Fruit fly (Drosophila melanogaster): ENCODE measurements around the gene Taf13.

The Taf13 gene

DNA sequence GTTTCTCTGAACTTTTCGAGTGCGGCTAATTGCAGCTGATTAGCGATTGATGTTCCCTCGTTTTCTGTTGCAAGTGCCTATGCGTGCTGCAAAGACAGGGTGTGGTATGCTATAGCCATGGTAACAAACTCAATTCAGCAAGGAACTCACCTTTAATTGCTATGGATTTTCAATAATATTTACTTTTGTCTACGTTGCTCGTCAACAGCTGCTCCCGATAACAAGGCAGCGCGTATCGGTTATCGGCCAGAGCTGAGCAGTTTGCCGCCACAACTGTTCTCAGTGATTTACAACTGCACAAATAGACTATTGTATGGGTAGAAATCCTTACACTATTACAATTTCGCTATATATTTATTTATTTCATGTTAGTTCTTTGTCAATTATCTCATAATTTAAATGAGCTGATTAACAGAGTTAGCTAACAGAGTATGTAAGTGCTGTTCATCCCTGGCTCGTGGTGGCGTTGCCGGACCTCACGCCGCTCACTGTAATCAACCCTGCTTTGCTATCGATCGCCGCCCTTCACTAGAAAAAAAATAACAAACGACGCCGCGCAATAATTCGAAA lies 18.3 kb downstream of the Taf13 start, which contains the start of the genes pr and neb (continued):
- TF ChIP-seq Sin3A (optimal IDR thresholded peaks at IDR 0.05) (peak; percentile 89), sug (tag; optimal IDR thresholded peaks at IDR 0.05) (peak; percentile 73), corto (GFP tag; optimal IDR thresholded peaks at IDR 0.05) (no peak), phol (tag; optimal IDR thresholded peaks at IDR 0.05) (peak; percentile 35), pros (GFP tag; optimal IDR thresholded peaks at IDR 0.05) (no peak), zf30C (GFP tag; optimal IDR thresholded peaks at IDR 0.05) (no peak), ems (GFP tag; optimal IDR thresholded peaks at IDR 0.05) (no peak), Hmr (GFP tag; optimal IDR thresholded peaks at IDR 0.05) (peak; percentile 77), Trl (optimal IDR thresholded peaks at IDR 0.05) (no peak), Trl (GFP tag; optimal IDR thresholded peaks at IDR 0.05) (no peak), CG4820 (GFP tag; optimal IDR thresholded peaks at IDR 0.05) (peak; percentile 56), Hey (tag; optimal IDR thresholded peaks at IDR 0.05) (no peak), gro (GFP tag; optimal IDR thresholded peaks at IDR 0.05) (peak; percentile 7), Chrac-16 (GFP tag; optimal IDR thresholded peaks at IDR 0.05) (peak; percentile 57), CG18764 (GFP tag; optimal IDR thresholded peaks at IDR 0.05) (no peak), Med (GFP tag) (peak; percentile 89), CG2889 (GFP tag; IDR thresholded peaks at IDR 0.05) (no peak), Deaf1 (tag; optimal IDR thresholded peaks at IDR 0.05) (peak; percentile 34), BtbVII (GFP tag; optimal IDR thresholded peaks at IDR 0.05) (no peak), CG30431 (GFP tag; optimal IDR thresholded peaks at IDR 0.05) (peak; percentile 24), ewg (GFP tag; optimal IDR thresholded peaks at IDR 0.05) (peak; percentile 26), cwo (GFP tag; optimal IDR thresholded peaks at IDR 0.05) (no peak), lilli (GFP tag; optimal IDR thresholded peaks at IDR 0.05) (peak; percentile 69), tup (GFP tag; optimal IDR thresholded peaks at IDR 0.05) (peak; percentile 54), CG12236 (GFP tag; optimal IDR thresholded peaks at IDR 0.05) (no peak), CG11560 (tag; IDR thresholded peaks at IDR 0.05) (no peak), tll (GFP tag; optimal IDR thresholded peaks at IDR 0.05) (peak in 1 of 2 experiments; percentile 34), onecut (GFP tag; IDR thresholded peaks at IDR 0.05) (peak; percentile 54), pita (GFP tag; optimal IDR thresholded peaks at IDR 0.05) (no peak), Taf1 (GFP tag; IDR thresholded peaks at IDR 0.05) (no peak), scrt (GFP tag; optimal IDR thresholded peaks at IDR 0.05) (no peak), hbn (GFP tag; IDR thresholded peaks at IDR 0.05; ENCODE audit: partially characterized antibody) (no peak), ato (GFP tag; IDR thresholded peaks at IDR 0.05; ENCODE audit: partially characterized antibody) (peak; percentile 13; the same call in 1 of the 2 replicates), dysf (GFP tag; IDR thresholded peaks at IDR 0.05) (peak; percentile 63; the same call in 2 of the 3 replicates), mld (GFP tag; IDR thresholded peaks at IDR 0.05; ENCODE audit: partially characterized antibody) (no peak), CG2199 (GFP tag; IDR thresholded peaks at IDR 0.05) (no peak), CG17361 (GFP tag; IDR thresholded peaks at IDR 0.05) (0 out of 3 replicates have a peak, but pooled peaks have one; percentile 36), chn (GFP tag; optimal IDR thresholded peaks at IDR 0.05) (peak; percentile 26), E2f2 (GFP tag; IDR thresholded peaks at IDR 0.05) (peak; percentile 94), Hand (GFP tag; optimal IDR thresholded peaks at IDR 0.05) (peak; percentile 19), CG13624 (GFP tag; optimal IDR thresholded peaks at IDR 0.05) (peak; percentile 31), CG11456 (GFP tag; IDR thresholded peaks at IDR 0.05) (0 out of 3 replicates have a peak, but pooled peaks have one; percentile 58), CG11504 (tag; optimal IDR thresholded peaks at IDR 0.05) (peak; percentile 78), CG10462 (GFP tag; optimal IDR thresholded peaks at IDR 0.05) (no peak), H2.0 (GFP tag; IDR thresholded peaks at IDR 0.05) (peak; percentile 48), Bteb2 (GFP tag; optimal IDR thresholded peaks at IDR 0.05) (peak; percentile 33), unc-4 (GFP tag; IDR thresholded peaks at IDR 0.05; ENCODE audit: partially characterized antibody) (peak; percentile 44; the same call in 1 of the 2 replicates), zen2 (GFP tag; IDR thresholded peaks at IDR 0.05; ENCODE audit: partially characterized antibody) (0 out of 3 replicates have a peak, but pooled peaks have one; percentile 38), MESR4 (GFP tag; optimal IDR thresholded peaks at IDR 0.05) (peak; percentile 49), cad (GFP tag; optimal IDR thresholded peaks at IDR 0.05) (no peak)
